Fruit fly (Drosophila melanogaster) whole organism, prepupa: ENCODE data around the gene stg.

ENCODE experiments used
- Blimp-1 ChIP-seq: fragments of 200-800 bp; sonication (Bioruptor generic); optimal IDR thresholded peaks from 3 replicates; lab custom pipeline; 2017; ENCODE audit warnings: missing biosample characterization, missing genetic modification characterization, mild to moderate bottlenecking, moderate library complexity, missing genetic modification reagents
- CG10631 ChIP-seq: fragments of 200-800 bp; sonication (Bioruptor generic); optimal IDR thresholded peaks from 2 replicates; lab custom pipeline; 2016; ENCODE audit warnings: missing biosample characterization, missing genetic modification characterization
- CG10669 ChIP-seq: fragments of 200-800 bp; sonication (Bioruptor generic); optimal IDR thresholded peaks from 3 replicates; lab custom pipeline; 2018; ENCODE audit warnings: missing biosample characterization, mild to moderate bottlenecking, missing genetic modification characterization, moderate library complexity
- CG11294 ChIP-seq: fragments of 200-800 bp; sonication (Bioruptor generic); IDR thresholded peaks from 2 replicates; pipeline ENCODE4 v1.3.6; 2022; ENCODE audit warnings: missing biosample characterization, missing genetic modification characterization
- CG11902 ChIP-seq: fragments of 200-800 bp; sonication (Bioruptor generic); optimal IDR thresholded peaks from 3 replicates; lab custom pipeline; 2016; ENCODE audit warnings: missing biosample characterization, missing genetic modification characterization
- CG1621 ChIP-seq: fragments of 200-800 bp; sonication (Bioruptor generic); optimal IDR thresholded peaks from 3 replicates; lab custom pipeline; 2018; ENCODE audit warnings: missing biosample characterization, mild to moderate bottlenecking, missing genetic modification characterization
- CG16779 ChIP-seq: fragments of 200-800 bp; sonication (Bioruptor generic); optimal IDR thresholded peaks from 3 replicates; lab custom pipeline; 2017; ENCODE audit warnings: missing biosample characterization, mild to moderate bottlenecking, missing genetic modification characterization
- CG31627 ChIP-seq: fragments of 200-800 bp; sonication (Bioruptor generic); optimal IDR thresholded peaks from 3 replicates; lab custom pipeline; 2016; ENCODE audit warnings: missing biosample characterization, missing genetic modification characterization
- CG3919 ChIP-seq: fragments of 200-800 bp; sonication (Bioruptor generic); optimal IDR thresholded peaks from 3 replicates; lab custom pipeline; 2016; ENCODE audit warnings: missing biosample characterization, missing genetic modification characterization
- CG4318 ChIP-seq: fragments of 200-800 bp; sonication (Bioruptor generic); optimal IDR thresholded peaks from 3 replicates; lab custom pipeline; 2017; ENCODE audit warnings: missing biosample characterization, mild to moderate bottlenecking, missing genetic modification characterization
- CG6163 ChIP-seq: fragments of 200-800 bp; sonication (Bioruptor generic); IDR thresholded peaks from 3 replicates; pipeline ENCODE4 v1.3.6; 2022; ENCODE audit warnings: missing biosample characterization, missing genetic modification characterization
- CG6792 ChIP-seq: fragments of 200-800 bp; sonication (Bioruptor generic); optimal IDR thresholded peaks from 3 replicates; lab custom pipeline; 2016; ENCODE audit warnings: missing biosample characterization, missing genetic modification characterization
- CG6808 ChIP-seq: fragments of 200-800 bp; sonication (Bioruptor generic); optimal IDR thresholded peaks from 3 replicates; lab custom pipeline; 2017; ENCODE audit warnings: missing biosample characterization, missing genetic modification characterization, mild to moderate bottlenecking, moderate library complexity, missing genetic modification reagents
- CG6854 ChIP-seq: fragments of 200-800 bp; sonication (Bioruptor generic); optimal IDR thresholded peaks from 2 replicates; lab custom pipeline; 2017; ENCODE audit warnings: missing biosample characterization, mild to moderate bottlenecking, missing genetic modification characterization
- CG8119 ChIP-seq: fragments of 200-800 bp; sonication (Bioruptor generic); IDR thresholded peaks from 3 replicates; pipeline ENCODE4 v1.3.6; 2022; ENCODE audit warnings: missing biosample characterization, missing genetic modification characterization
- CG8319 ChIP-seq: fragments of 200-800 bp; sonication (Bioruptor generic); optimal IDR thresholded peaks from 3 replicates; lab custom pipeline; 2016; ENCODE audit warnings: missing biosample characterization, missing genetic modification characterization
- CG8632 ChIP-seq: fragments of 200-800 bp; sonication (Bioruptor generic); optimal IDR thresholded peaks from 3 replicates; lab custom pipeline; 2016; ENCODE audit warnings: missing biosample characterization, missing genetic modification characterization
- CG9139 ChIP-seq: fragments of 200-800 bp; sonication (Bioruptor generic); optimal IDR thresholded peaks from 3 replicates; lab custom pipeline; 2017; ENCODE audit warnings: missing biosample characterization, mild to moderate bottlenecking, missing genetic modification characterization
- Eip75B ChIP-seq: fragments of 200-800 bp; sonication (Bioruptor generic); optimal IDR thresholded peaks from 3 replicates; lab custom pipeline; 2016; ENCODE audit warnings: missing biosample characterization, missing genetic modification characterization
- Eip78C ChIP-seq: fragments of 200-800 bp; sonication (Bioruptor generic); peaks from one replicate; lab custom pipeline; 2016; ENCODE audit warnings: missing biosample characterization, missing genetic modification characterization
- Eip93F ChIP-seq: fragments of 200-800 bp; sonication (Bioruptor generic); optimal IDR thresholded peaks from 2 replicates; lab custom pipeline; 2016; ENCODE audit warnings: missing biosample characterization, mild to moderate bottlenecking, missing genetic modification characterization
- Ets21C ChIP-seq: fragments of 200-800 bp; sonication (Bioruptor generic); optimal IDR thresholded peaks from 3 replicates; lab custom pipeline; 2016; ENCODE audit warnings: missing biosample characterization, missing genetic modification characterization
- Ets96B ChIP-seq: fragments of 200-800 bp; optimal IDR thresholded peaks from 2 replicates; lab custom pipeline; 2019; ENCODE audit warnings: missing biosample characterization, mild to moderate bottlenecking, missing genetic modification characterization, moderate library complexity
- Gug ChIP-seq: fragments of 200-800 bp; sonication (Bioruptor generic); IDR thresholded peaks from 2 replicates; pipeline ENCODE4 v1.3.6; 2022; ENCODE audit warnings: missing biosample characterization, missing genetic modification characterization
- Hr38 ChIP-seq: sonication (Bioruptor generic); optimal IDR thresholded peaks from 2 replicates; lab custom pipeline; 2016; ENCODE audit warnings: missing biosample characterization, missing genetic modification characterization
- Hr39 ChIP-seq: fragments of 200-800 bp; sonication (Bioruptor generic); optimal IDR thresholded peaks from 2 replicates; lab custom pipeline; 2016; ENCODE audit warnings: missing biosample characterization, missing genetic modification characterization
- Hr4 ChIP-seq: fragments of 200-800 bp; sonication (Bioruptor generic); optimal IDR thresholded peaks from 3 replicates; lab custom pipeline; 2016; ENCODE audit warnings: missing biosample characterization, missing genetic modification characterization
- Lpt ChIP-seq: fragments of 200-800 bp; sonication (Bioruptor generic); optimal IDR thresholded peaks from 3 replicates; lab custom pipeline; 2016; ENCODE audit warnings: missing biosample characterization, missing genetic modification characterization
- Met ChIP-seq: fragments of 200-800 bp; sonication (Bioruptor generic); optimal IDR thresholded peaks from 3 replicates; lab custom pipeline; 2016; ENCODE audit warnings: missing biosample characterization, missing genetic modification characterization
- OdsH ChIP-seq: fragments of 200-800 bp; sonication (Bioruptor generic); optimal IDR thresholded peaks from 3 replicates; lab custom pipeline; 2016; ENCODE audit warnings: missing biosample characterization, missing genetic modification characterization
- Sox102F ChIP-seq: fragments of 200-800 bp; sonication (Bioruptor generic); optimal IDR thresholded peaks from 2 replicates; lab custom pipeline; 2016; ENCODE audit warnings: missing biosample characterization, mild to moderate bottlenecking, missing genetic modification characterization
- Sox14 ChIP-seq: fragments of 200-800 bp; sonication (Bioruptor generic); optimal IDR thresholded peaks from 3 replicates; lab custom pipeline; 2016; ENCODE audit warnings: missing biosample characterization, missing genetic modification characterization
- Sox15 ChIP-seq: fragments of 200-800 bp; sonication (Bioruptor generic); optimal IDR thresholded peaks from 3 replicates; lab custom pipeline; 2016; ENCODE audit warnings: missing biosample characterization, missing genetic modification characterization
- achi ChIP-seq: fragments of 200-800 bp; sonication (Bioruptor generic); optimal IDR thresholded peaks from 3 replicates; lab custom pipeline; 2016; ENCODE audit warnings: missing biosample characterization, missing genetic modification characterization
- acj6 ChIP-seq: fragments of 200-800 bp; sonication (Bioruptor generic); optimal IDR thresholded peaks from 3 replicates; lab custom pipeline; 2016; ENCODE audit warnings: missing biosample characterization, missing genetic modification characterization
- cyc ChIP-seq: fragments of 200-800 bp; sonication (Bioruptor generic); optimal IDR thresholded peaks from 3 replicates; lab custom pipeline; 2016; ENCODE audit warnings: missing biosample characterization, missing genetic modification characterization
- dac ChIP-seq: fragments of 200-800 bp; sonication (Bioruptor generic); optimal IDR thresholded peaks from 2 replicates; lab custom pipeline; 2017; ENCODE audit warnings: missing biosample characterization, mild to moderate bottlenecking, missing genetic modification characterization
- dsx ChIP-seq: fragments of 200-800 bp; optimal IDR thresholded peaks from 3 replicates; lab custom pipeline; 2019; ENCODE audit warnings: missing biosample characterization, mild to moderate bottlenecking, missing genetic modification characterization, moderate library complexity; ENCODE audit not compliant: poor library complexity, severe bottlenecking
- eg ChIP-seq: fragments of 200-800 bp; sonication (Bioruptor generic); IDR thresholded peaks from 3 replicates; pipeline ENCODE4 v1.3.6; 2022; ENCODE audit warnings: missing biosample characterization, missing genetic modification characterization
- esn ChIP-seq: fragments of 200-800 bp; sonication (Bioruptor generic); optimal IDR thresholded peaks from 2 replicates; lab custom pipeline; 2016; ENCODE audit warnings: missing biosample characterization, mild to moderate bottlenecking, missing genetic modification characterization, moderate library complexity
- fd59A ChIP-seq: fragments of 200-800 bp; sonication (Bioruptor generic); optimal IDR thresholded peaks from 2 replicates; lab custom pipeline; 2017; ENCODE audit warnings: missing biosample characterization, mild to moderate bottlenecking, missing genetic modification characterization, missing genetic modification reagents
- fd85E ChIP-seq: fragments of 200-800 bp; sonication (Bioruptor generic); optimal IDR thresholded peaks from 3 replicates; lab custom pipeline; 2016; ENCODE audit warnings: missing biosample characterization, missing genetic modification characterization
- net ChIP-seq: fragments of 200-800 bp; sonication (Bioruptor generic); optimal IDR thresholded peaks from 3 replicates; lab custom pipeline; 2016; ENCODE audit warnings: missing biosample characterization, missing genetic modification characterization
- salr ChIP-seq, 2 experiments: fragments of 200-800 bp; sonication (Bioruptor generic); optimal IDR thresholded peaks; 3 replicates each; lab custom pipeline; 2016 to 2018; ENCODE audit warnings: missing biosample characterization in 2 of 2, missing genetic modification characterization in 2 of 2, mild to moderate bottlenecking in 1 of 2
- spab ChIP-seq: fragments of 200-800 bp; sonication (Bioruptor generic); optimal IDR thresholded peaks from 2 replicates; lab custom pipeline; 2017; ENCODE audit warnings: missing biosample characterization, mild to moderate bottlenecking, missing genetic modification characterization, missing genetic modification reagents
- ss ChIP-seq, 2 experiments: fragments of 200-800 bp; sonication (Bioruptor generic); optimal IDR thresholded peaks; 2 replicates in 1 of 2; 3 replicates in 1 of 2; lab custom pipeline; 2017 to 2018; ENCODE audit warnings: mild to moderate bottlenecking in 2 of 2, missing biosample characterization in 2 of 2, missing genetic modification characterization in 2 of 2, moderate library complexity in 1 of 2
- vri ChIP-seq: fragments of 200-800 bp; sonication (Bioruptor generic); optimal IDR thresholded peaks from 3 replicates; lab custom pipeline; 2016; ENCODE audit warnings: missing biosample characterization, mild to moderate bottlenecking, missing genetic modification characterization

Gene stg

dm6 chr3R:29257890-29258691 lies 2.5 kb upstream of the stg start:
- TF ChIP-seq CG6792 (GFP tag; lab: Kevin White, UChicago): no peak
- no peak for TF ChIP-seq CG6854 (GFP tag; lab: Kevin White, UChicago)
- no peak for TF ChIP-seq spab (GFP tag; lab: Kevin White, UChicago)
- no peak for TF ChIP-seq CG8119 (GFP tag; lab: Robert Waterston, UW)
- TF ChIP-seq CG9139 (GFP tag; lab: Kevin White, UChicago): no peak
- TF ChIP-seq Eip93F (GFP tag; lab: Kevin White, UChicago): no peak
- TF ChIP-seq Blimp-1 (GFP tag; lab: Kevin White, UChicago): no peak
- 0 out of 3 replicates have a peak, but pooled peaks have one; percentile 27 for TF ChIP-seq CG6163
- TF ChIP-seq Lpt (GFP tag; lab: Kevin White, UChicago): no peak
- no peak for TF ChIP-seq CG8632
- no peak for TF ChIP-seq salr (GFP tag; optimal IDR thresholded peaks at IDR 0.05; lab: Kevin White, UChicago)
- TF ChIP-seq fd85E (GFP tag; lab: Kevin White, UChicago): no peak
- no peak for TF ChIP-seq Sox14 (GFP tag; lab: Kevin White, UChicago)
- TF ChIP-seq Gug: no peak
- TF ChIP-seq net: no peak
- TF ChIP-seq CG16779 (tag; lab: Kevin White, UChicago): no peak
- TF ChIP-seq dsx (GFP tag; lab: Kevin White, UChicago): peak; percentile 66
- no peak for TF ChIP-seq CG1621
- no peak for TF ChIP-seq eg (GFP tag; lab: Robert Waterston, UW)
- TF ChIP-seq CG11294 (GFP tag; lab: Robert Waterston, UW): no peak
- TF ChIP-seq Eip78C (GFP tag; lab: Kevin White, UChicago): peak; percentile 44
- TF ChIP-seq dac (GFP tag; lab: Kevin White, UChicago): no peak
- no peak for TF ChIP-seq Hr38 (GFP tag; lab: Kevin White, UChicago)
- no peak for TF ChIP-seq OdsH (GFP tag; lab: Kevin White, UChicago)
- no peak for TF ChIP-seq CG8319
- no peak for TF ChIP-seq Sox102F
- TF ChIP-seq ss (GFP tag; optimal IDR thresholded peaks at IDR 0.05; lab: Kevin White, UChicago): peak; percentile 10 to 71
- no peak for TF ChIP-seq Sox15 (GFP tag; lab: Kevin White, UChicago)
- no peak for TF ChIP-seq esn (GFP tag; lab: Kevin White, UChicago)
- peak; percentile 35 for TF ChIP-seq CG6808
- no peak for TF ChIP-seq achi
- no peak for TF ChIP-seq Hr4
- no peak for TF ChIP-seq CG31627
- TF ChIP-seq Hr39: no peak
- TF ChIP-seq acj6 (GFP tag; lab: Kevin White, UChicago): no peak
- no peak for TF ChIP-seq Ets21C (GFP tag; lab: Kevin White, UChicago)
- no peak for TF ChIP-seq Eip75B (GFP tag; lab: Kevin White, UChicago)
- no peak for TF ChIP-seq fd59A (GFP tag; lab: Kevin White, UChicago)

- peak; percentile 61 for TF ChIP-seq cyc (GFP tag; lab: Kevin White, UChicago)
- peak; percentile 48 for TF ChIP-seq CG6792 (GFP tag; lab: Kevin White, UChicago)
- TF ChIP-seq fd59A (GFP tag; lab: Kevin White, UChicago): peak; percentile 68
- TF ChIP-seq CG10669 (GFP tag; lab: Kevin White, UChicago): peak; percentile 86
- TF ChIP-seq CG11902 (GFP tag; lab: Kevin White, UChicago): peak; percentile 15
- TF ChIP-seq Blimp-1 (GFP tag; lab: Kevin White, UChicago): no peak
- peak; percentile 70 for TF ChIP-seq CG31627
- TF ChIP-seq CG6808: peak; percentile 65
- peak; percentile 46 to 58 for TF ChIP-seq ss (GFP tag; optimal IDR thresholded peaks at IDR 0.05; lab: Kevin White, UChicago)
- peak; percentile 45 for TF ChIP-seq Sox15 (GFP tag; lab: Kevin White, UChicago)
- TF ChIP-seq Eip93F (GFP tag; lab: Kevin White, UChicago): no peak
- TF ChIP-seq CG1621: peak; percentile 72
- peak; percentile 50 for TF ChIP-seq CG10631 (GFP tag; lab: Kevin White, UChicago)
- no peak for TF ChIP-seq CG4318 (GFP tag; lab: Kevin White, UChicago)
- TF ChIP-seq dsx (GFP tag; lab: Kevin White, UChicago): peak; percentile 56
- peak; percentile 53 for TF ChIP-seq Met (GFP tag; lab: Kevin White, UChicago)
- TF ChIP-seq Sox102F: peak; percentile 70
- peak; percentile 80 for TF ChIP-seq CG3919
- peak; percentile 95 for TF ChIP-seq Eip78C (GFP tag; lab: Kevin White, UChicago)
- TF ChIP-seq Eip75B (GFP tag; lab: Kevin White, UChicago): peak; percentile 59
- peak; percentile 75 for TF ChIP-seq vri (GFP tag; lab: Kevin White, UChicago)
- no peak for TF ChIP-seq Hr38 (GFP tag; lab: Kevin White, UChicago)
- 0 out of 3 replicates have a peak, but pooled peaks have one; percentile 38 for TF ChIP-seq CG8119 (GFP tag; lab: Robert Waterston, UW)
- peak; percentile 87 for TF ChIP-seq Ets96B
Measured at dm6 chr3R:29256811-29257439, 1.3 kb upstream of the stg start.
